Worm (Caenorhabditis elegans): ENCODE data around the gene math-9.

- TF ChIP-seq nhr-28 (tag; optimal IDR thresholded peaks at IDR 0.05) (no peak), elt-2 (tag; optimal IDR thresholded peaks at IDR 0.05) (no peak), ceh-82 (tag; optimal IDR thresholded peaks at IDR 0.05) (no peak), unc-39 (tag; optimal IDR thresholded peaks at IDR 0.05) (no peak), elt-3 (tag; optimal IDR thresholded peaks at IDR 0.05) (no peak), nhr-237 (tag; optimal IDR thresholded peaks at IDR 0.05) (no peak)
These were observed 27.3 kb upstream of the math-9 start, which contains the start of gene bath-4 for ce11 chrII:1917862-1918261.
